Worm (Caenorhabditis elegans) whole organism, L1 larva: ENCODE data around the gene aakb-2.
"Not testable (repeated sequence)": the region's sequence is repeated elsewhere in the genome, so short reads cannot be mapped to it uniquely, and the experiment has no call there.

Experiments
- fos-1 ChIP-seq: fragments of 150-350 bp; optimal IDR thresholded peaks from 2 replicates; lab custom pipeline; 2014; ENCODE audit warnings: missing biosample characterization, missing genetic modification characterization
- irx-1 ChIP-seq: sonication (generic microtip); optimal IDR thresholded peaks from 2 replicates; lab custom pipeline; 2016; ENCODE audit warnings: missing genetic modification characterization, missing compliant biosample characterization
- lsy-2 ChIP-seq, 2 experiments: fragments of 150-350 bp; optimal IDR thresholded peaks; 2 replicates each; lab custom pipeline; 2014; ENCODE audit warnings: missing biosample characterization in 2 of 2, missing genetic modification characterization in 2 of 2
- mef-2 ChIP-seq: fragments of 150-350 bp; optimal IDR thresholded peaks from 2 replicates; lab custom pipeline; 2014; ENCODE audit warnings: missing biosample characterization, missing genetic modification characterization
- nhr-20 ChIP-seq: sonication (generic microtip); optimal IDR thresholded peaks from 2 replicates; lab custom pipeline; 2016; ENCODE audit warnings: mild to moderate bottlenecking, missing genetic modification characterization, missing compliant biosample characterization
- nhr-28 ChIP-seq: fragments of 150-350 bp; optimal IDR thresholded peaks from 2 replicates; lab custom pipeline; 2014; ENCODE audit warnings: missing biosample characterization, missing genetic modification characterization
- nhr-47 ChIP-seq: sonication (generic microtip); optimal IDR thresholded peaks from 2 replicates; lab custom pipeline; 2016; ENCODE audit warnings: mild to moderate bottlenecking, missing genetic modification characterization, moderate library complexity, missing compliant biosample characterization
- nhr-90 ChIP-seq: sonication (generic microtip); optimal IDR thresholded peaks from 2 replicates; lab custom pipeline; 2016; ENCODE audit warnings: mild to moderate bottlenecking, missing genetic modification characterization, missing compliant biosample characterization; ENCODE audit not compliant: poor library complexity
- rnt-1 ChIP-seq: sonication (generic microtip); optimal IDR thresholded peaks from 2 replicates; lab custom pipeline; 2016; ENCODE audit warnings: mild to moderate bottlenecking, missing genetic modification characterization, moderate library complexity, missing compliant biosample characterization
- snu-23 ChIP-seq: sonication (generic microtip); optimal IDR thresholded peaks from 2 replicates; lab custom pipeline; 2016; ENCODE audit warnings: missing genetic modification characterization, missing compliant biosample characterization
- zag-1 ChIP-seq: fragments of 150-350 bp; optimal IDR thresholded peaks from 2 replicates; lab custom pipeline; 2014; ENCODE audit warnings: missing biosample characterization, missing genetic modification characterization

ce11 chrIII:11224006-11224405 is 12.9 kb upstream of the aakb-2 start, which contains the start of gene Y47D3A.13:
- not testable (repeated sequence) for TF ChIP-seq mef-2 (tag; lab: Kevin White, UChicago); fos-1 (tag; lab: Kevin White, UChicago); nhr-28 (tag; lab: Kevin White, UChicago); lsy-2 (tag; optimal IDR thresholded peaks at IDR 0.05; lab: Kevin White, UChicago); rnt-1; snu-23 (GFP tag; lab: Kevin White, UChicago); nhr-90 (tag; lab: Kevin White, UChicago); nhr-20 (tag; lab: Kevin White, UChicago); zag-1 (tag; lab: Kevin White, UChicago); irx-1 (tag; lab: Kevin White, UChicago); nhr-47
